Fruit fly (Drosophila melanogaster) whole organism, embryonic: ENCODE data around the gene CG33203.

Source experiments
- Blimp-1 ChIP-seq: fragments of 200-800 bp; sonication (Bioruptor generic); optimal IDR thresholded peaks from 3 replicates; lab custom pipeline; 2018; ENCODE audit warnings: missing biosample characterization, missing genetic modification characterization, mild to moderate bottlenecking, moderate library complexity, missing genetic modification reagents
- Bteb2 ChIP-seq: fragments of 200-800 bp; sonication (Bioruptor generic); optimal IDR thresholded peaks from 2 replicates; lab custom pipeline; 2016; ENCODE audit warnings: missing biosample characterization, missing genetic modification characterization
- CG1024 ChIP-seq: fragments of 200-800 bp; sonication (Bioruptor generic); IDR thresholded peaks from 2 replicates; pipeline ENCODE4 v1.3.6; 2022; ENCODE audit warnings: missing biosample characterization, missing genetic modification characterization
- CG11085 ChIP-seq: fragments of 200-800 bp; sonication (Bioruptor generic); IDR thresholded peaks from 2 replicates; pipeline ENCODE4 v1.3.6; 2022; ENCODE audit warnings: missing biosample characterization, missing genetic modification characterization
- CG12071 ChIP-seq: fragments of 200-800 bp; sonication (Bioruptor generic); optimal IDR thresholded peaks from 3 replicates; lab custom pipeline; 2018; ENCODE audit warnings: missing biosample characterization, mild to moderate bottlenecking, missing genetic modification characterization
- CG12942 ChIP-seq: fragments of 200-800 bp; sonication (Bioruptor generic); optimal IDR thresholded peaks from 3 replicates; lab custom pipeline; 2016; ENCODE audit warnings: missing biosample characterization, missing genetic modification characterization
- CG15269 ChIP-seq: fragments of 200-800 bp; sonication (Bioruptor generic); optimal IDR thresholded peaks from 2 replicates; lab custom pipeline; 2018; ENCODE audit warnings: missing biosample characterization, mild to moderate bottlenecking, missing genetic modification characterization, moderate library complexity
- CG17361 ChIP-seq: fragments of 200-800 bp; sonication (Bioruptor generic); IDR thresholded peaks from 3 replicates; pipeline ENCODE4 v1.3.6; 2022; ENCODE audit warnings: missing biosample characterization, missing genetic modification characterization
- CG17385 ChIP-seq: fragments of 200-800 bp; sonication (Bioruptor generic); optimal IDR thresholded peaks from 3 replicates; lab custom pipeline; 2018; ENCODE audit warnings: missing biosample characterization, mild to moderate bottlenecking, missing genetic modification characterization
- CG17912 ChIP-seq: fragments of 200-800 bp; sonication (Bioruptor generic); optimal IDR thresholded peaks from 2 replicates; lab custom pipeline; 2018; ENCODE audit warnings: missing biosample characterization, mild to moderate bottlenecking, missing genetic modification characterization
- CG2202 ChIP-seq: fragments of 200-800 bp; sonication (Bioruptor generic); optimal IDR thresholded peaks from 2 replicates; lab custom pipeline; 2018; ENCODE audit warnings: missing biosample characterization, mild to moderate bottlenecking, missing genetic modification characterization
- CG3065 ChIP-seq: fragments of 200-800 bp; sonication (Bioruptor generic); optimal IDR thresholded peaks from 2 replicates; lab custom pipeline; 2016; ENCODE audit warnings: missing biosample characterization, missing genetic modification characterization
- CG3281 ChIP-seq: fragments of 200-800 bp; sonication (Bioruptor generic); optimal IDR thresholded peaks from 3 replicates; lab custom pipeline; 2017; ENCODE audit warnings: missing biosample characterization, mild to moderate bottlenecking, missing genetic modification characterization
- CG3407 ChIP-seq: fragments of 200-800 bp; sonication (Bioruptor generic); optimal IDR thresholded peaks from 2 replicates; lab custom pipeline; 2018; ENCODE audit warnings: missing biosample characterization, mild to moderate bottlenecking, missing genetic modification characterization
- CG42726 ChIP-seq: fragments of 200-800 bp; sonication (Bioruptor generic); IDR thresholded peaks from 2 replicates; pipeline ENCODE4 v1.3.6; 2022; ENCODE audit warnings: missing biosample characterization, missing genetic modification characterization; ENCODE audit not compliant: partially characterized antibody
- CG4617 ChIP-seq: fragments of 200-800 bp; sonication (Bioruptor generic); optimal IDR thresholded peaks from 3 replicates; lab custom pipeline; 2016; ENCODE audit warnings: missing biosample characterization, missing genetic modification characterization, borderline replicate concordance
- CG4707 ChIP-seq: fragments of 200-800 bp; sonication (Bioruptor generic); optimal IDR thresholded peaks from 2 replicates; lab custom pipeline; 2018; ENCODE audit warnings: missing biosample characterization, mild to moderate bottlenecking, missing genetic modification characterization, moderate library complexity
- CG5245 ChIP-seq: fragments of 200-800 bp; sonication (Bioruptor generic); optimal IDR thresholded peaks from 3 replicates; lab custom pipeline; 2016; ENCODE audit warnings: missing biosample characterization, missing genetic modification characterization
- CG6791 ChIP-seq: fragments of 200-800 bp; sonication (Bioruptor generic); IDR thresholded peaks from 3 replicates; pipeline ENCODE4 v1.3.6; 2022; ENCODE audit warnings: missing biosample characterization, missing genetic modification characterization; ENCODE audit not compliant: partially characterized antibody
- CG7786 ChIP-seq: fragments of 200-800 bp; sonication (Bioruptor generic); optimal IDR thresholded peaks from 2 replicates; lab custom pipeline; 2016; ENCODE audit warnings: missing biosample characterization, missing genetic modification characterization
- CG7987 ChIP-seq: fragments of 200-800 bp; sonication (Bioruptor generic); optimal IDR thresholded peaks from 2 replicates; lab custom pipeline; 2018; ENCODE audit warnings: missing biosample characterization, mild to moderate bottlenecking, missing genetic modification characterization, moderate library complexity
- CoRest ChIP-seq: fragments of 200-800 bp; sonication (Bioruptor generic); optimal IDR thresholded peaks from 3 replicates; lab custom pipeline; 2018; ENCODE audit warnings: missing biosample characterization, mild to moderate bottlenecking, missing genetic modification characterization, moderate library complexity
- Deaf1 ChIP-seq: fragments of 200-800 bp; optimal IDR thresholded peaks from 3 replicates; lab custom pipeline; 2019; ENCODE audit warnings: missing biosample characterization, mild to moderate bottlenecking, missing genetic modification characterization, moderate library complexity
- Elba2 ChIP-seq: fragments of 200-800 bp; sonication (Bioruptor generic); optimal IDR thresholded peaks from 3 replicates; lab custom pipeline; 2016; ENCODE audit warnings: missing biosample characterization, missing genetic modification characterization
- Fer3 ChIP-seq: fragments of 200-800 bp; sonication (Bioruptor generic); optimal IDR thresholded peaks from 2 replicates; lab custom pipeline; 2018; ENCODE audit warnings: missing biosample characterization, mild to moderate bottlenecking, missing genetic modification characterization, moderate library complexity
- Hmr ChIP-seq: fragments of 200-800 bp; sonication (Bioruptor generic); optimal IDR thresholded peaks from 3 replicates; lab custom pipeline; 2017; ENCODE audit warnings: mild to moderate bottlenecking, missing biosample characterization, missing genetic modification reagents, missing genetic modification characterization
- Hr39 ChIP-seq: fragments of >200 bp; optimal IDR thresholded peaks from 2 replicates; lab custom pipeline; 2017
- Hr78 ChIP-seq, 2 experiments: fragments of 200-800 bp in 1 of 2; fragments of >200 bp in 1 of 2; sonication (Bioruptor generic) in 1 of 2; optimal IDR thresholded peaks; 2 replicates each; lab custom pipeline; 2017 to 2019; ENCODE audit warnings: missing biosample characterization in 2 of 2, missing genetic modification characterization in 2 of 2, mild to moderate bottlenecking in 1 of 2, moderate library complexity in 1 of 2
- Mad ChIP-seq: fragments of 200-800 bp; sonication (Bioruptor generic); optimal IDR thresholded peaks from 2 replicates; lab custom pipeline; 2016; ENCODE audit warnings: missing biosample characterization, missing genetic modification characterization
- Myb ChIP-seq: fragments of 200-800 bp; sonication (Bioruptor generic); optimal IDR thresholded peaks from 2 replicates; lab custom pipeline; 2016; ENCODE audit warnings: missing biosample characterization, missing genetic modification characterization
- Optix ChIP-seq: fragments of 200-800 bp; sonication (Bioruptor generic); IDR thresholded peaks from 3 replicates; pipeline ENCODE4 v1.3.6; 2022; ENCODE audit warnings: missing biosample characterization, missing genetic modification characterization
- Poxn ChIP-seq: fragments of 200-800 bp; sonication (Bioruptor generic); IDR thresholded peaks from 2 replicates; pipeline ENCODE4 v1.3.6; 2022; ENCODE audit warnings: missing biosample characterization, missing genetic modification characterization
- Rx ChIP-seq: fragments of 200-800 bp; sonication (Bioruptor generic); IDR thresholded peaks from 2 replicates; pipeline ENCODE4 v1.3.6; 2022; ENCODE audit warnings: missing biosample characterization, missing genetic modification characterization
- Sox100B ChIP-seq: fragments of 200-800 bp; sonication (Bioruptor generic); optimal IDR thresholded peaks from 3 replicates; lab custom pipeline; 2018; ENCODE audit warnings: missing biosample characterization, mild to moderate bottlenecking, missing genetic modification characterization
- Taf1 ChIP-seq: fragments of 200-800 bp; sonication (Bioruptor generic); IDR thresholded peaks from 2 replicates; pipeline ENCODE4 v1.3.6; 2022; ENCODE audit warnings: missing biosample characterization, missing genetic modification characterization
- Xbp1 ChIP-seq: fragments of 200-800 bp; sonication (Bioruptor generic); optimal IDR thresholded peaks from 3 replicates; lab custom pipeline; 2016; ENCODE audit warnings: missing biosample characterization, mild to moderate bottlenecking, missing genetic modification characterization
- ab ChIP-seq: fragments of 200-800 bp; sonication (Bioruptor generic); optimal IDR thresholded peaks from 2 replicates; lab custom pipeline; 2016; ENCODE audit warnings: missing biosample characterization, missing genetic modification characterization
- ci ChIP-seq: fragments of 200-800 bp; sonication (Bioruptor generic); IDR thresholded peaks from 3 replicates; pipeline ENCODE4 v1.3.6; 2022; ENCODE audit warnings: missing biosample characterization, missing genetic modification characterization
- crp ChIP-seq, 2 experiments: fragments of 200-800 bp; sonication (Bioruptor generic); optimal IDR thresholded peaks; 2 replicates in 1 of 2; 3 replicates in 1 of 2; lab custom pipeline; 2017; ENCODE audit warnings: missing biosample characterization in 2 of 2, missing genetic modification characterization in 2 of 2, mild to moderate bottlenecking in 1 of 2, moderate library complexity in 1 of 2
- eyg ChIP-seq: fragments of 200-800 bp; sonication (Bioruptor generic); optimal IDR thresholded peaks from 3 replicates; lab custom pipeline; 2016; ENCODE audit warnings: missing biosample characterization, missing genetic modification characterization
- fd3F ChIP-seq: fragments of 200-800 bp; sonication (Bioruptor generic); optimal IDR thresholded peaks from 2 replicates; lab custom pipeline; 2018; ENCODE audit warnings: missing biosample characterization, mild to moderate bottlenecking, missing genetic modification characterization, moderate library complexity
- fd96Cb ChIP-seq: fragments of 200-800 bp; sonication (Bioruptor generic); optimal IDR thresholded peaks from 2 replicates; lab custom pipeline; 2018; ENCODE audit warnings: missing biosample characterization, mild to moderate bottlenecking, missing genetic modification characterization, moderate library complexity
- hth ChIP-seq: fragments of >200 bp; optimal IDR thresholded peaks from 2 replicates; lab custom pipeline; 2017; ENCODE audit warnings: inconsistent platforms
- jigr1 ChIP-seq: fragments of 200-800 bp; sonication (Bioruptor generic); IDR thresholded peaks from 3 replicates; pipeline ENCODE4 v1.3.6; 2022; ENCODE audit warnings: missing biosample characterization, missing genetic modification characterization
- mirr ChIP-seq: fragments of 200-800 bp; sonication (Bioruptor generic); optimal IDR thresholded peaks from 3 replicates; lab custom pipeline; 2018; ENCODE audit warnings: missing biosample characterization, mild to moderate bottlenecking, missing genetic modification characterization
- phol ChIP-seq: fragments of 200-800 bp; sonication (Bioruptor generic); optimal IDR thresholded peaks from 3 replicates; lab custom pipeline; 2018; ENCODE audit warnings: missing biosample characterization, mild to moderate bottlenecking, missing genetic modification characterization, moderate library complexity
- pita ChIP-seq: fragments of 200-800 bp; sonication (Bioruptor generic); optimal IDR thresholded peaks from 2 replicates; lab custom pipeline; 2017; ENCODE audit warnings: missing biosample characterization, mild to moderate bottlenecking, missing genetic modification characterization
- shn ChIP-seq: fragments of 200-800 bp; sonication (Bioruptor generic); optimal IDR thresholded peaks from 3 replicates; lab custom pipeline; 2016; ENCODE audit warnings: missing biosample characterization, missing genetic modification characterization
- sna ChIP-seq: fragments of 200-800 bp; sonication (Bioruptor generic); IDR thresholded peaks from 2 replicates; pipeline ENCODE4 v1.3.6; 2022; ENCODE audit warnings: missing biosample characterization, missing genetic modification characterization; ENCODE audit not compliant: partially characterized antibody

The CG33203 gene

dm6 chr3R:28831626-28832267, 55.8 kb downstream of the CG33203 start, which contains the start of gene WASp (continued):
- TF ChIP-seq Poxn (GFP tag; lab: Robert Waterston, UW) (no peak), Deaf1 (tag; lab: Kevin White, UChicago) (no peak), Hmr (GFP tag; lab: Kevin White, UChicago) (peak; percentile 90), Hr39 (lab: Kevin White, UChicago) (no peak), CG17385 (GFP tag; lab: Kevin White, UChicago) (no peak), mirr (peak; percentile 22), hth (no peak), sna (no peak), Myb (GFP tag; lab: Kevin White, UChicago) (peak; percentile 91), CG15269 (tag; lab: Kevin White, UChicago) (no peak), CG17912 (GFP tag; lab: Kevin White, UChicago) (peak; percentile 78), CG12071 (peak; percentile 71), CG2202 (tag; lab: Kevin White, UChicago) (peak; percentile 41), CG5245 (GFP tag; lab: Kevin White, UChicago) (peak; percentile 20), CoRest (tag; lab: Kevin White, UChicago) (peak; percentile 85), CG17361 (peak; percentile 72; the same call in 2 of the 3 replicates), CG3281 (GFP tag; lab: Kevin White, UChicago) (no peak), CG12942 (GFP tag; lab: Kevin White, UChicago) (peak; percentile 25), Fer3 (tag; lab: Kevin White, UChicago) (peak; percentile 62), pita (GFP tag; lab: Kevin White, UChicago) (no peak), jigr1 (GFP tag; lab: Robert Waterston, UW) (no peak), CG42726 (GFP tag; lab: Robert Waterston, UW) (peak; percentile 69), Optix (GFP tag; lab: Robert Waterston, UW) (peak; percentile 42; the same call in 1 of the 3 replicates), CG7786 (GFP tag; lab: Kevin White, UChicago) (peak; percentile 61), CG1024 (GFP tag; lab: Robert Waterston, UW) (peak; percentile 81), crp (GFP tag; optimal IDR thresholded peaks at IDR 0.05; lab: Kevin White, UChicago) (peak in 1 of 2 experiments; percentile 54), Blimp-1 (GFP tag; lab: Kevin White, UChicago) (peak; percentile 45), Sox100B (no peak), ab (GFP tag; lab: Kevin White, UChicago) (no peak), phol (tag; lab: Kevin White, UChicago) (peak; percentile 69), ci (GFP tag; lab: Robert Waterston, UW) (peak; percentile 94), Bteb2 (GFP tag; lab: Kevin White, UChicago) (peak; percentile 76), CG3065 (peak; percentile 63), CG4707 (GFP tag; lab: Kevin White, UChicago) (peak; percentile 62), CG4617 (peak; percentile 93), fd3F (GFP tag; lab: Kevin White, UChicago) (peak; percentile 49), CG3407 (GFP tag; lab: Kevin White, UChicago) (peak; percentile 58), CG11085 (peak; percentile 33; the same call in 1 of the 2 replicates), CG6791 (GFP tag; lab: Robert Waterston, UW) (peak; percentile 55; the same call in 2 of the 3 replicates), Rx (GFP tag; lab: Robert Waterston, UW) (peak; percentile 75), Taf1 (GFP tag; lab: Robert Waterston, UW) (no peak), Hr78 (GFP tag; optimal IDR thresholded peaks at IDR 0.05; lab: Kevin White, UChicago) (no peak), eyg (GFP tag; lab: Kevin White, UChicago) (peak; percentile 47), CG7987 (peak; percentile 86), Mad (GFP tag; lab: Kevin White, UChicago) (peak; percentile 78), shn (peak; percentile 78), fd96Cb (tag; lab: Kevin White, UChicago) (peak; percentile 13), Xbp1 (GFP tag; lab: Kevin White, UChicago) (peak; percentile 80), Elba2 (GFP tag; lab: Kevin White, UChicago) (peak; percentile 51)
